Worm (Caenorhabditis elegans): ENCODE measurements around the gene str-173.

str-173 gene

DNA sequence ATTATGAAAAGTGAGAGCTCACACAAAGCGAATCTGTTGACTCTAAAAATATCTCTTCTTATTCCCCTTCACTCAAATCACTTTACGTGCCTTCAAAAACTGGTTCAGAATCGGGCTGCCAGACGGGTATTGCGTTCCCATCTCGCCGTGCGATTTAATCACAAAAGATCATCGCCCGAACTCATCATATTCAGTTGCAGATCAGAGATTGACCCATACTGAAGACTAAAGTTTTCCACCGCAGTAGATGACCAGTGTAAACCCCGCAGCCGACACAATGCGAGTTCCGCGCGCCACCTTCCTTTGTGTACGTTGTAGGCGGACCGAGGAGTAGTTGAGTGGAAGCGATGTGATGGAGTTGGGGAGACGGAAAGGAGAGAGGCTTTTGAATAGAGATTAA lies 19.1 kb downstream of the str-173 start:
- no peak for TF ChIP-seq unc-62 (GFP tag; optimal IDR thresholded peaks at IDR 0.05)

DNA sequence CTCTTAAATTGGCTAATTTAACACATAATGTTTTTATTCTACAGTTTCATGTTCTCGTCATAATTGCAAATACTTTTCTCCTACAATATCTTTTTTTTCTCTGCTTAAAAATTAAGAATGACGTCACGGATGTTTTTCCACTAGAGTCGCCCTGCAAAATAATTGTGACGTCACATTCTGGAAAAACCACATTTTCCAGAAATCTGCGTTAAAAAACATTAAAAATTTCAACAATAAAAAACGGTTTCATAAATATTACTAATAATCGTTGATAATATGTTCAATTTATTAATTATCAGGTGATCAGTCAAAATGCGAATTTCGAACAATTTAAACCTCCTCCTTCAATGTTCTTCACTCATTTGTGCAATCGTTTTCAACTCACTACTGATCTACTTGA lies 22.4 kb downstream of the str-173 start, which contains the start of gene str-166:
Gene str-166 (plus strand): TSS at position 301 of the 400 bp plus-strand sequence.
- TF ChIP-seq unc-62 (GFP tag; optimal IDR thresholded peaks at IDR 0.05) = no peak

DNA sequence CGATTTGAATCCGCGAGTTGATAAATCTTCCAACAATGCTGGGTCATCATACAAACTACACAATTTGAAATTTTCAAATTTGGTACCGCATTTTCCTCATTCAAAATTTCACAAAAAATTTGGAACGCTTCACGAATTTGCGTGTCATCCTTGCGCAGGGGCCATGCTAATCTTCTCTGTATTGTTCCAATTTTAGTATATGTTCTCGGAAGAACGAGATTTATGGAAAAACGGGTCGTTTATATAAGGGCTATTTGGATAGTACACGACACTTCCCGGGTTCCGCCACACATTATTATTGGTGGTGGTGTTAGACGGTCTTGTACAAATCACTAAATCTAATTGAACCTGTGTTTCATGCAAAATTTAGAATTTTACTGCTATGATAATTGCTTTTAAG lies 23.9 kb downstream of the str-173 start:
- no peak for TF ChIP-seq unc-62 (GFP tag; optimal IDR thresholded peaks at IDR 0.05)

DNA sequence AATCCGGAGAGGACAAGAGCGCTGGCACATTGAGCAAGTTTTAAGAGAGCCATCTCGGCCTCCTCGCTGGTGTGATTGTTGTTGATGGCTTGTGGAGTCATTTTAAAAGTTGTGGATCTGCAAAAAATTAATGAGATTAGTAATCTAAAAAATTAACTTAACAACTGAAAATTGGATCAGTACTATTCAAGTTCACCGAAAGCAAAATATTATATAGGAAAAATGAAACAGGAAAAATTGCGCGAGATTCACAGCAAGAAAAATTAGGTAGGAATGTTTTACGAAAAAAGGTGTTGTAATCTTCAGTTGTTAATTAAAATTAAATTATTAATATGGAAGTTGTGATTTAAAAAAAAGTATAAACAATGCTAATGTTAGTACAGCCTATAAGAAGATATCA lies 25.7 kb downstream of the str-173 start, which contains the start of gene T08B6.1:
Gene T08B6.1 (minus strand): TSS at position 101 of the 400 bp plus-strand sequence.
- no peak for TF ChIP-seq unc-62 (GFP tag; optimal IDR thresholded peaks at IDR 0.05)

DNA sequence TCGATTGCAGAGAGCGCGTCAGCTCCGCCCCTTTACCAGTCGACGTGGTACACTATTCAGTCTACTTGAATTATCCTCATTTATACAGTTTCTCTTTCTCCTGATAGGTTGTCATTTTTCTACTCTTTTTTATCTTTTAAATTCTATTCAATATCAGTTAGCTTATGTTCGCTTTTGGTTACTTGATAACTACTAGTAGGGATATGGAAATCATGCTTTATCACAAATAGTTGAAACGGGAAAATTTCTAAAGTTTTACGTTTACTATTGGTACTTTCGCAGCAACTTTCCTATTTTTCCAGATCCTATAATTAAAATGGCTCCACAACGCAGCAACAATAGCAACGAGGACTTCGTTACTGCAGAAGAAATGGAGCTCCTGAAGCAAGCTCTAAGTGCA lies 28.0 kb downstream of the str-173 start, which contains the start of gene sgnh-1:
Gene sgnh-1 (plus strand): TSS at position 301 of the 400 bp plus-strand sequence.
- no peak for TF ChIP-seq unc-62 (GFP tag; optimal IDR thresholded peaks at IDR 0.05)

DNA sequence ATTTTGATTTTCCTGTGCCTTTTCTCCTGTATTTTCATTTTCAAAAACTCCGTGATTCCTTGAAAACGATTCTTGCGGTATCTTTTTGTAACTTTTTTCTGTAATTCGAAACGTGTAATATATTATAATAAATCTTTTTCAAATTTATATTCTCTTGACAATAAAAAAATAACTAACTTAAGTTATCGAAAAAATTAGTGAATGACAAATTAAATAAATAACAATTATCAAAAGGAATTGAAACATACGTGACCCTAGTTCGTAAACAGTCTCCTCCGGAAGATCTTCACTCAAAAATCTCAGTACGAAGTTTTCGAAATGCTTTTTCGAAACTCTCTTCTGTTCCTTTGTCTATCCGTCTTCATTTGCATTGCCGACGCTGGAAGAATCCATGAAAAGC lies 29.0 kb downstream of the str-173 start, which contains the start of gene T08B6.9:
Gene T08B6.9 (plus strand): TSS at position 301 of the 400 bp plus-strand sequence.
- TF ChIP-seq unc-62 (GFP tag; optimal IDR thresholded peaks at IDR 0.05) = no peak

DNA sequence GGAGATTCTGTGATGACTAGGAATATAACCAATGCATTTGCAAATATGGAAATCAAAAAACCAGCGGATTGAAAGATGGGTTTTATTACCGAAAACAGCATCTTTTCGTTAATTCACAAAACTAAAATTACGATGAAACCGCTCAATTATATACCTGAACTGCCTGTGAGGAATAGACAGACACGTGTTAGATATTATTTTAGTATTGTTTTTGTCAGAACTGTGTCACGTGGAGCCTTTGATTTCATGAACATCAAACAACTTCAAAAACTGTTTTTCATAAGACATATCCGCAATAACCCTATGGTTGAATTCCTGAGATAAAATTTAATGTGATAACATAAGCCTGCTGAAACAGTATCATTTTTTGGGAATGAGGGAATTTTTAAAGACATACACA lies 42.4 kb downstream of the str-173 start, which contains the start of gene str-161:
Gene str-161 (minus strand): TSS at position 101 of the 400 bp plus-strand sequence.
- no peak for TF ChIP-seq unc-62 (GFP tag; optimal IDR thresholded peaks at IDR 0.05)

DNA sequence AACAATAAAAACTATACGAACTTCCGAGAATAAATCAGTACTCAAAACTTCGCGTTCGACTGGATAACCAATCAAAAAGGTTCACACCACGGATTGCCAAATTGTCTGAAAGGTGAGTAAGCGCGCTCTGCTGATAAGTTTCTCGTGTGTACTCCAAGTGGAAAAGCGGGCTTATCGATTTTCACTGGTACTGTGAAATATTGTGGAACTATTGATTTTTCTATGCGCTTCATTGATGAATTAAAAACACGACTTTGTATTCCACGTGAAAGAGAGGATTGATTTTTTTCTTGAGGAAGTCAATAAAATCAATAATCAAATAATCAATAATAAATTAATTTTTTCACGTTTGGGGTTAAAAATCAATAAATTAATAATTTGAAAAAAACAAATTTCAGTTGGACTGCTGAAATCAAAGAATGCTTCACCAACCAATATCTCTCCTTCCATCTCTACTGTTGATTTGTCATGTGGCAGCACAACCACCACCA lies 44.1 kb downstream of the str-173 start, which contains the start of gene T08B6.4:
Gene T08B6.4 (plus strand): TSS at position 51 of the 491 bp plus-strand sequence.
- TF ChIP-seq unc-62 (GFP tag; optimal IDR thresholded peaks at IDR 0.05) = no peak

DNA sequence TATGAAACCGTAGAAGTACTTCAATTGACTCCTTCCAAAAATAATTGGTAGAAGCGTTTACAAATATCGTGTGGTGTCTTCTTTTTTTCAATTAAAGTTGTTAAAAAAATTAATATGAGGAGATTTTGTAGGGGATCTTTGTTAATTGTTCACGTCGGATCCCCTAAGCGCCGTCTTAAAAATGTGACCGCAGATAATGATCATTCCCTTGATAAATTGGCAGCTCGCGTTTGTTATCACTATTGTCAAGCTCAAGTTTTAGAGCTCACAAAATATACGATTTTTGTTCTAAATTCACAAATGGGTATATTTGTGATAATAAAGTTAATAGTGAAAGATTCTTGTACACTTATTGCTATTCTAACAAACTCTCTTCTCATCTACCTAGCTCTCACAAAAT lies 47.5 kb downstream of the str-173 start, which contains the start of gene str-159:
Gene str-159 (plus strand): TSS at position 301 of the 400 bp plus-strand sequence.
- no peak for TF ChIP-seq unc-62 (GFP tag; optimal IDR thresholded peaks at IDR 0.05)

DNA sequence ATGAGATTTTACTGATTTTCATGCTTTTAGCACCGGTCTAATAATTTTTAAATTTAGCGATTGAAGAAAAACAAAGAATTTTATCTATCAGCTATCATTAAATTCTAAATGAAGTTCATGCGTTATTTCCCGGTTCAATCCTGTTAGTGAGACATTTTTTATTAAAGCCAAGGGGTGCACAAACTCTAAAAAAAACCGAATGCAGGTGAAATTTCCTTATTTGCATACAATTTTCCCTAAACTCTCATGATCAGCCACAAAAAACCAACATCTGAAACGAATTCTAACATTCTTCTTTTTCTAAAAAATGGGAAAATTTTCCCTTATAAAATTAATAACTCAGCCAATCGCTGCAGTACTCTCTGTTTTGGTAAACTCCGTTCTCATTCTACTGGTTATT lies 51.5 kb downstream of the str-173 start, which contains the start of gene str-156:
Gene str-156 (plus strand): TSS at position 301 of the 400 bp plus-strand sequence.
- TF ChIP-seq unc-62 (GFP tag; optimal IDR thresholded peaks at IDR 0.05) = no peak

Measured in whole organism, dauer.